Fruit fly (Drosophila melanogaster) whole organism, wandering third instar larva: ENCODE data around the gene LanB1.
A peak's percentile ranks its signal among the peaks of the same experiment; 100 is the strongest.

ENCODE experiments used
- CG32264 ChIP-seq: fragments of 200-800 bp; sonication (Bioruptor generic); optimal IDR thresholded peaks from 2 replicates; lab custom pipeline; 2016; ENCODE audit warnings: missing biosample characterization, missing genetic modification characterization
- CG9705 ChIP-seq: fragments of 200-800 bp; sonication (Bioruptor generic); optimal IDR thresholded peaks from 2 replicates; lab custom pipeline; 2018; ENCODE audit warnings: missing biosample characterization, mild to moderate bottlenecking, missing genetic modification characterization
- CrebA ChIP-seq: fragments of 200-800 bp; sonication (Bioruptor generic); optimal IDR thresholded peaks from 2 replicates; lab custom pipeline; 2016; ENCODE audit warnings: missing biosample characterization, mild to moderate bottlenecking, missing genetic modification characterization, borderline replicate concordance
- Dfd ChIP-seq: fragments of >200 bp; optimal IDR thresholded peaks from 2 replicates; lab custom pipeline; 2017; ENCODE audit warnings: missing biosample characterization, missing genetic modification characterization
- Dif ChIP-seq: fragments of 200-275, 200-300 bp; sonication (Bioruptor generic); optimal IDR thresholded peaks from 2 replicates; lab custom pipeline; 2018; ENCODE audit warnings: missing biosample characterization, missing genetic modification characterization; ENCODE audit not compliant: partially characterized antibody
- GATAd ChIP-seq: sonication (Bioruptor generic); optimal IDR thresholded peaks from 2 replicates; lab custom pipeline; 2016; ENCODE audit warnings: missing biosample characterization, missing genetic modification characterization
- HLH106 ChIP-seq: fragments of 200-800 bp; optimal IDR thresholded peaks from 3 replicates; lab custom pipeline; 2019; ENCODE audit warnings: missing biosample characterization, mild to moderate bottlenecking, missing genetic modification characterization, moderate library complexity
- Hnf4 ChIP-seq: fragments of 200-800 bp; sonication (Bioruptor generic); optimal IDR thresholded peaks from 2 replicates; lab custom pipeline; 2016; ENCODE audit warnings: missing biosample characterization, mild to moderate bottlenecking, missing genetic modification characterization
- Hr78 ChIP-seq: fragments of >200 bp; optimal IDR thresholded peaks from 2 replicates; lab custom pipeline; 2017; ENCODE audit warnings: missing biosample characterization, missing genetic modification characterization
- Hr83 ChIP-seq: fragments of 200-300 bp; sonication (Bioruptor generic); optimal IDR thresholded peaks from 2 replicates; lab custom pipeline; 2016; ENCODE audit warnings: missing biosample characterization, mild to moderate bottlenecking, missing genetic modification characterization, moderate library complexity; ENCODE audit not compliant: poor library complexity, severe bottlenecking
- Jra ChIP-seq: sonication (Bioruptor generic); optimal IDR thresholded peaks from 2 replicates; lab custom pipeline; 2016; ENCODE audit warnings: missing biosample characterization, missing genetic modification characterization
- Mio ChIP-seq: sonication (Bioruptor generic); optimal IDR thresholded peaks from 2 replicates; lab custom pipeline; 2016; ENCODE audit warnings: missing biosample characterization, missing genetic modification characterization
- Myc ChIP-seq: fragments of >200 bp; optimal IDR thresholded peaks from 2 replicates; lab custom pipeline; 2017
- N ChIP-seq: fragments of >200 bp; optimal IDR thresholded peaks from 2 replicates; lab custom pipeline; 2018; ENCODE audit warnings: missing biosample characterization, missing external identifiers, missing genetic modification characterization
- OdsH ChIP-seq: fragments of 200-800 bp; sonication (Bioruptor generic); optimal IDR thresholded peaks from 2 replicates; lab custom pipeline; 2016; ENCODE audit warnings: missing biosample characterization, mild to moderate bottlenecking, missing genetic modification characterization
- Rel ChIP-seq, 2 experiments: fragments of 200-800 bp; sonication (Bioruptor generic) in 1 of 2; optimal IDR thresholded peaks; 2 replicates in 1 of 2; 3 replicates in 1 of 2; lab custom pipeline; 2016 to 2019; ENCODE audit warnings: mild to moderate bottlenecking in 2 of 2, missing biosample characterization in 2 of 2, missing genetic modification characterization in 2 of 2, moderate library complexity in 1 of 2
- Sp1 ChIP-seq: fragments of 200-800 bp; sonication (Bioruptor generic); optimal IDR thresholded peaks from 3 replicates; lab custom pipeline; 2019; ENCODE audit warnings: missing biosample characterization, mild to moderate bottlenecking, missing genetic modification characterization, moderate library complexity
- Vsx2 ChIP-seq: fragments of 200-300, 225-300 bp; sonication (Bioruptor generic); optimal IDR thresholded peaks from 2 replicates; lab custom pipeline; 2018; ENCODE audit warnings: missing biosample characterization, missing genetic modification characterization; ENCODE audit not compliant: partially characterized antibody
- br ChIP-seq: fragments of 200-800 bp; sonication (Bioruptor generic); optimal IDR thresholded peaks from 2 replicates; lab custom pipeline; 2016; ENCODE audit warnings: missing biosample characterization, missing genetic modification characterization
- brk ChIP-seq: fragments of 200-800 bp; sonication (Bioruptor generic); optimal IDR thresholded peaks from 2 replicates; lab custom pipeline; 2016; ENCODE audit warnings: missing biosample characterization, mild to moderate bottlenecking, missing genetic modification characterization
- dl ChIP-seq, 2 experiments: fragments of 175-275, 200-275 bp in 1 of 2; fragments of 200-275 bp in 1 of 2; sonication (Bioruptor generic); optimal IDR thresholded peaks; lab custom pipeline; 2018; ENCODE audit warnings: mild to moderate bottlenecking in 2 of 2, missing biosample characterization in 2 of 2, missing genetic modification characterization in 2 of 2, moderate library complexity in 2 of 2; ENCODE audit not compliant: partially characterized antibody in 2 of 2, insufficient read depth in 1 of 2
- dsf ChIP-seq: sonication (Bioruptor generic); optimal IDR thresholded peaks from 2 replicates; lab custom pipeline; 2016; ENCODE audit warnings: missing biosample characterization, missing genetic modification characterization, borderline replicate concordance
- fru ChIP-seq: fragments of 200-800 bp; sonication (Bioruptor generic); optimal IDR thresholded peaks from 3 replicates; lab custom pipeline; 2016; ENCODE audit warnings: missing biosample characterization, mild to moderate bottlenecking, missing genetic modification characterization
- h ChIP-seq: fragments of 200-800 bp; sonication (Bioruptor generic); optimal IDR thresholded peaks from 3 replicates; lab custom pipeline; 2016; ENCODE audit warnings: missing biosample characterization, mild to moderate bottlenecking, missing genetic modification characterization
- jim ChIP-seq: fragments of 175-275, 200-325 bp; sonication (Bioruptor generic); optimal IDR thresholded peaks from 2 replicates; lab custom pipeline; 2016; ENCODE audit warnings: missing biosample characterization, mild to moderate bottlenecking, missing genetic modification characterization
- pan ChIP-seq: fragments of >200 bp; optimal IDR thresholded peaks from 2 replicates; lab custom pipeline; 2017
- psq ChIP-seq: fragments of 200-800 bp; sonication (Bioruptor generic); optimal IDR thresholded peaks from 3 replicates; lab custom pipeline; 2017; ENCODE audit warnings: missing biosample characterization, mild to moderate bottlenecking, missing genetic modification characterization, moderate library complexity
- rgr ChIP-seq: fragments of 200-800 bp; sonication (Bioruptor generic); optimal IDR thresholded peaks from 3 replicates; lab custom pipeline; 2016; ENCODE audit warnings: missing biosample characterization, mild to moderate bottlenecking, missing genetic modification characterization
- sv ChIP-seq: fragments of 200-800 bp; sonication (Bioruptor generic); optimal IDR thresholded peaks from 3 replicates; lab custom pipeline; 2016; ENCODE audit warnings: missing biosample characterization, missing genetic modification characterization
- tai ChIP-seq: sonication (Bioruptor generic); optimal IDR thresholded peaks from 2 replicates; lab custom pipeline; 2016; ENCODE audit warnings: missing biosample characterization, missing genetic modification characterization
- usp ChIP-seq: fragments of >200 bp; optimal IDR thresholded peaks from 2 replicates; lab custom pipeline; 2017; ENCODE audit warnings: missing biosample characterization, missing genetic modification characterization
- woc ChIP-seq: sonication (Bioruptor generic); optimal IDR thresholded peaks from 2 replicates; lab custom pipeline; 2016; ENCODE audit warnings: missing biosample characterization, mild to moderate bottlenecking, missing genetic modification characterization

Gene LanB1

dm6 chr2L:7828901-7829300 lies 17.7 kb downstream of the LanB1 start:
- no peak for TF ChIP-seq sv (GFP tag; lab: Kevin White, UChicago)
- TF ChIP-seq Hnf4 (GFP tag; lab: Kevin White, UChicago): peak; percentile 11
- TF ChIP-seq N (GFP tag; lab: Kevin White, UChicago): peak; percentile 62
- peak; percentile 10 for TF ChIP-seq Rel (GFP tag; optimal IDR thresholded peaks at IDR 0.05; lab: Kevin White, UChicago)
- no peak for TF ChIP-seq Rel (tag; optimal IDR thresholded peaks at IDR 0.05; lab: Kevin White, UChicago)
- peak; percentile 88 for TF ChIP-seq Dif (GFP tag; lab: Kevin White, UChicago)
- TF ChIP-seq CG9705 (GFP tag; lab: Kevin White, UChicago): no peak
- TF ChIP-seq Hr83 (GFP tag; lab: Kevin White, UChicago): peak; percentile 56
- peak; percentile 54 to 55 for TF ChIP-seq dl (GFP tag; optimal IDR thresholded peaks at IDR 0.05; lab: Kevin White, UChicago; ENCODE audit: insufficient read depth in 1 of 2, partially characterized antibody in 2 of 2)
- TF ChIP-seq rgr (GFP tag; lab: Kevin White, UChicago): peak; percentile 41

DNA sequence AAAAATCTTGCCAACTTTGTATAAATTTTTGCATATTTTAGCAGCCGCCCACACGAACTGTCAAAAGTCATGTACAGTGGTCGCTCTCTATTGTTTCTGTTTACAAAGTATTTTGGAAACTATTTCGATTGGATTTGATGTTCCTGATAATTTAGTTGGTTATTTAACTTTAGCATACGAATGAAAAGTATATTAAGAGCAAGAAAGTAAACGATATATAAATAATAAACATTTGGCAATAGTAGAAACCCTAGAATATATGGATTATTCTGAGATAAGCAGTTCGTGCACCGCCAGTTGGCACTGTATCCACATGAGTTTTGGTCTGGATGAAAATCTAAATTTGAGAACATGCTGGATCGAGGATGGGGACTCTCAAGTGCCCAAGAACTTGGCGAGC lies 22.0 kb downstream of the LanB1 start:
- TF ChIP-seq CG9705 (GFP tag; lab: Kevin White, UChicago): no peak
- no peak for TF ChIP-seq OdsH (GFP tag; lab: Kevin White, UChicago)
- TF ChIP-seq CrebA: no peak
- no peak for TF ChIP-seq tai
- no peak for TF ChIP-seq dsf (GFP tag; lab: Kevin White, UChicago)
- no peak for TF ChIP-seq h
- no peak for TF ChIP-seq CG32264 (GFP tag; lab: Kevin White, UChicago)
- TF ChIP-seq GATAd (GFP tag; lab: Kevin White, UChicago): no peak
- TF ChIP-seq fru (GFP tag; lab: Kevin White, UChicago): no peak
- no peak for TF ChIP-seq Dfd
- TF ChIP-seq Hr78 (GFP tag; lab: Kevin White, UChicago): no peak
- TF ChIP-seq Jra (GFP tag; lab: Kevin White, UChicago): no peak
- TF ChIP-seq dl (GFP tag; optimal IDR thresholded peaks at IDR 0.05; lab: Kevin White, UChicago; ENCODE audit: insufficient read depth in 1 of 2, partially characterized antibody in 2 of 2): no peak
- no peak for TF ChIP-seq woc (GFP tag; lab: Kevin White, UChicago)
- TF ChIP-seq psq (GFP tag; lab: Kevin White, UChicago): no peak
- TF ChIP-seq Hr83 (GFP tag; lab: Kevin White, UChicago): no peak
- no peak for TF ChIP-seq HLH106 (tag; lab: Kevin White, UChicago)
- TF ChIP-seq Myc (lab: Kevin White, UChicago): no peak
- TF ChIP-seq Dif (GFP tag; lab: Kevin White, UChicago): no peak
- TF ChIP-seq Mio (GFP tag; lab: Kevin White, UChicago): no peak

- TF ChIP-seq HLH106 (tag; lab: Kevin White, UChicago) (no peak), br (GFP tag; lab: Kevin White, UChicago) (no peak), Hr78 (GFP tag; lab: Kevin White, UChicago) (no peak), tai (no peak), dsf (GFP tag; lab: Kevin White, UChicago) (no peak), brk (no peak), rgr (GFP tag; lab: Kevin White, UChicago) (no peak), usp (GFP tag; lab: Kevin White, UChicago) (no peak), pan (lab: Kevin White, UChicago) (no peak), Vsx2 (GFP tag; lab: Kevin White, UChicago) (no peak), jim (GFP tag; lab: Kevin White, UChicago) (no peak)
Measured at dm6 chr2L:7833650-7834049, 22.4 kb downstream of the LanB1 start.

DNA sequence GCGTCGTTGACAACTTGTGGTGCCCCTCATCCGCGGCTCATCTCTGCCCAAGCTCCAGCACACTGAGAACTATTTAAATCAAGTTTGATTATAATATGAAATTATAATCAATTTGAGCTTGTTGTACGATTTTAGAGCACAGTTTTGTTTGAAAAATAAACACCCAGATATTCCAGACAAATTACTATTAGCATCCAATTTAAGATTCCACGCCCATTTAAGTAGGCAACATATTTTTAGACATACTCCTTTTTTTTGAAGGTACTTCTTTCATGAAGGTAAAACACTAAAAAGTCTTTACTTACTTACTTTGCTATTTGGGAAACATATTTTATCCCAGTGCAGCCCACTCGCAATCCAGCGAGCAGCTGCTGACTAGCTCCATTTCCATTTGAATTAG lies 26.8 kb downstream of the LanB1 start:
- TF ChIP-seq psq (GFP tag; lab: Kevin White, UChicago) (no peak), Dif (GFP tag; lab: Kevin White, UChicago) (no peak), Hr78 (GFP tag; lab: Kevin White, UChicago) (no peak), dsf (GFP tag; lab: Kevin White, UChicago) (no peak), dl (GFP tag; optimal IDR thresholded peaks at IDR 0.05; lab: Kevin White, UChicago; ENCODE audit: insufficient read depth in 1 of 2, partially characterized antibody in 2 of 2) (no peak), woc (GFP tag; lab: Kevin White, UChicago) (no peak), Sp1 (no peak), jim (GFP tag; lab: Kevin White, UChicago) (no peak), Vsx2 (GFP tag; lab: Kevin White, UChicago) (no peak)
- TF ChIP-seq, all 38 proteins: peak for 0
